Worm (Caenorhabditis elegans) whole organism, late embryonic: ENCODE results near the gene dyla-1.

Experiments used
- K09A11.1 ChIP-seq: sonication (generic microtip); optimal IDR thresholded peaks from 2 replicates; lab custom pipeline; 2017; ENCODE audit warnings: antibody characterized with exemption, mild to moderate bottlenecking, missing genetic modification characterization, missing compliant biosample characterization; ENCODE audit not compliant: insufficient read depth
- ceh-14 ChIP-seq: sonication (generic microtip); optimal IDR thresholded peaks from 2 replicates; lab custom pipeline; 2016; ENCODE audit warnings: missing genotype, missing genetic modification characterization, missing compliant biosample characterization
- ceh-2 ChIP-seq: sonication (generic microtip); optimal IDR thresholded peaks from 2 replicates; lab custom pipeline; 2016; ENCODE audit warnings: missing genotype, missing genetic modification characterization, missing compliant biosample characterization
- ceh-22 ChIP-seq: sonication (generic microtip); optimal IDR thresholded peaks from 2 replicates; lab custom pipeline; 2017; ENCODE audit warnings: missing biosample characterization, missing genetic modification characterization
- ceh-24 ChIP-seq: sonication (generic microtip); optimal IDR thresholded peaks from 2 replicates; lab custom pipeline; 2016; ENCODE audit warnings: mild to moderate bottlenecking, missing genetic modification characterization, missing compliant biosample characterization
- ceh-30 ChIP-seq: fragments of 150-350 bp; optimal IDR thresholded peaks from 2 replicates; lab custom pipeline; 2014; ENCODE audit warnings: missing biosample characterization, missing genetic modification characterization
- ceh-31 ChIP-seq: sonication (generic microtip); optimal IDR thresholded peaks from 2 replicates; lab custom pipeline; 2016; ENCODE audit warnings: missing genetic modification characterization, missing compliant biosample characterization
- ceh-34 ChIP-seq: sonication (generic microtip); optimal IDR thresholded peaks from 2 replicates; lab custom pipeline; 2016; ENCODE audit warnings: mild to moderate bottlenecking, missing genetic modification characterization, missing compliant biosample characterization
- ceh-45 ChIP-seq: fragments of 200-800 bp; sonication (Bioruptor generic); IDR thresholded peaks from 2 replicates; pipeline ENCODE4 v1.3.6; 2022; ENCODE audit warnings: missing genetic modification reagents, missing genetic modification characterization, missing compliant biosample characterization
- ceh-6 ChIP-seq: fragments of 200-800 bp; sonication (Bioruptor generic); optimal IDR thresholded peaks from 2 replicates; lab custom pipeline; 2018; ENCODE audit warnings: mild to moderate bottlenecking, missing genetic modification characterization, missing compliant biosample characterization
- ceh-9 ChIP-seq: sonication (generic microtip); optimal IDR thresholded peaks from 2 replicates; lab custom pipeline; 2016; ENCODE audit warnings: mild to moderate bottlenecking, missing genetic modification characterization, inconsistent platforms, missing compliant biosample characterization
- dmd-4 ChIP-seq: sonication (generic microtip); optimal IDR thresholded peaks from 2 replicates; lab custom pipeline; 2016; ENCODE audit warnings: borderline replicate concordance, missing genetic modification characterization, missing compliant biosample characterization
- elt-4 ChIP-seq: sonication (generic microtip); optimal IDR thresholded peaks from 2 replicates; lab custom pipeline; 2016; ENCODE audit warnings: missing genetic modification characterization, missing compliant biosample characterization
- ets-4 ChIP-seq: sonication (generic microtip); optimal IDR thresholded peaks from 2 replicates; lab custom pipeline; 2016; ENCODE audit warnings: missing genetic modification characterization, missing compliant biosample characterization
- eyg-1 ChIP-seq: sonication (generic microtip); optimal IDR thresholded peaks from 2 replicates; lab custom pipeline; 2016; ENCODE audit warnings: missing genotype, missing genetic modification characterization, missing compliant biosample characterization
- fax-1 ChIP-seq: sonication (generic microtip); optimal IDR thresholded peaks from 2 replicates; lab custom pipeline; 2016; ENCODE audit warnings: missing genotype, missing genetic modification characterization, missing compliant biosample characterization
- fkh-10 ChIP-seq: fragments of 150-350 bp; optimal IDR thresholded peaks from 2 replicates; lab custom pipeline; 2014; ENCODE audit warnings: missing biosample characterization, missing genetic modification reagents, missing genetic modification characterization
- gmeb-2 ChIP-seq: sonication (generic microtip); optimal IDR thresholded peaks from 2 replicates; lab custom pipeline; 2016; ENCODE audit warnings: missing genetic modification characterization, inconsistent platforms, missing compliant biosample characterization
- hlh-15 ChIP-seq: sonication (generic microtip); optimal IDR thresholded peaks from 2 replicates; lab custom pipeline; 2016; ENCODE audit warnings: missing genetic modification characterization, missing compliant biosample characterization
- hlh-8 ChIP-seq: sonication (generic microtip); optimal IDR thresholded peaks from 2 replicates; lab custom pipeline; 2016; ENCODE audit warnings: missing genotype, missing genetic modification characterization, missing compliant biosample characterization
- lim-6 ChIP-seq: sonication (generic microtip); optimal IDR thresholded peaks from 2 replicates; lab custom pipeline; 2016; ENCODE audit warnings: missing genetic modification characterization, missing compliant biosample characterization
- lin-11 ChIP-seq: fragments of 200-800 bp; sonication (Bioruptor generic); optimal IDR thresholded peaks from 2 replicates; lab custom pipeline; 2018; ENCODE audit warnings: mild to moderate bottlenecking, missing genetic modification characterization, missing compliant biosample characterization
- madf-2 ChIP-seq: sonication (generic microtip); optimal IDR thresholded peaks from 2 replicates; lab custom pipeline; 2017; ENCODE audit warnings: missing genetic modification characterization, missing compliant biosample characterization
- npax-4 ChIP-seq: sonication (generic microtip); optimal IDR thresholded peaks from 2 replicates; lab custom pipeline; 2016; ENCODE audit warnings: missing genetic modification characterization, missing compliant biosample characterization
- odd-2 ChIP-seq: sonication (generic microtip); optimal IDR thresholded peaks from 2 replicates; lab custom pipeline; 2017; ENCODE audit warnings: antibody characterized with exemption, mild to moderate bottlenecking, missing genetic modification characterization, missing compliant biosample characterization
- pag-3 ChIP-seq: sonication (generic microtip); optimal IDR thresholded peaks from 2 replicates; lab custom pipeline; 2016; ENCODE audit warnings: missing compliant biosample characterization, missing genetic modification characterization, borderline replicate concordance
- pha-4 ChIP-seq: fragments of 150-350 bp; optimal IDR thresholded peaks from 2 replicates; lab custom pipeline; 2018; ENCODE audit warnings: missing biosample characterization, missing genetic modification reagents, missing genetic modification characterization
- pqm-1 ChIP-seq: sonication (generic microtip); optimal IDR thresholded peaks from 2 replicates; lab custom pipeline; 2016; ENCODE audit warnings: missing genetic modification characterization, missing compliant biosample characterization
- pros-1 ChIP-seq: fragments of 150-350 bp; optimal IDR thresholded peaks from 2 replicates; lab custom pipeline; 2014; ENCODE audit warnings: missing biosample characterization, missing genetic modification reagents, missing genetic modification characterization
- ref-2 ChIP-seq: sonication (generic microtip); optimal IDR thresholded peaks from 2 replicates; lab custom pipeline; 2016; ENCODE audit warnings: missing genetic modification characterization, missing compliant biosample characterization
- rnt-1 ChIP-seq: sonication (generic microtip); optimal IDR thresholded peaks from 2 replicates; lab custom pipeline; 2016; ENCODE audit warnings: missing genetic modification characterization, missing compliant biosample characterization
- ttx-3 ChIP-seq: sonication (generic microtip); optimal IDR thresholded peaks from 2 replicates; lab custom pipeline; 2016; ENCODE audit warnings: missing genetic modification reagents, missing genetic modification characterization, missing compliant biosample characterization
- unc-3 ChIP-seq, 2 experiments: fragments of 200-800 bp in 1 of 2; sonication (Bioruptor generic) in 1 of 2; sonication (generic microtip) in 1 of 2; conservative IDR thresholded peaks in 1 of 2; optimal IDR thresholded peaks in 1 of 2; 2 replicates each; pipeline versions ENCODE4 v1.3.6 to Lab custom; 2016 to 2022; ENCODE audit warnings: missing compliant biosample characterization in 2 of 2, missing genetic modification characterization in 2 of 2, missing genetic modification reagents in 1 of 2
- unc-42 ChIP-seq: sonication (generic microtip); optimal IDR thresholded peaks from 2 replicates; lab custom pipeline; 2016; ENCODE audit warnings: missing genotype, missing genetic modification characterization, missing compliant biosample characterization
- unc-55 ChIP-seq: sonication (generic microtip); optimal IDR thresholded peaks from 2 replicates; lab custom pipeline; 2017; ENCODE audit warnings: missing biosample characterization, missing genetic modification reagents, missing genetic modification characterization
- unc-86 ChIP-seq: sonication (generic microtip); optimal IDR thresholded peaks from 2 replicates; lab custom pipeline; 2016; ENCODE audit warnings: missing genetic modification characterization, missing compliant biosample characterization

The dyla-1 gene

ce11 chrX:16816854-16817253, 24.0 kb upstream of the dyla-1 start:
- TF ChIP-seq unc-42 (tag; lab: Kevin White, UChicago) = peak; percentile 84
- no peak for TF ChIP-seq elt-4 (tag; lab: Kevin White, UChicago)

- TF ChIP-seq pros-1 (tag; lab: Kevin White, UChicago) (no peak), ref-2 (no peak), pha-4 (tag; lab: Kevin White, UChicago) (no peak), lim-6 (tag; lab: Kevin White, UChicago) (no peak), K09A11.1 (tag; lab: Kevin White, UChicago) (no peak), pag-3 (no peak), eyg-1 (tag; lab: Kevin White, UChicago) (no peak), ceh-31 (tag; lab: Kevin White, UChicago) (no peak), ets-4 (tag; lab: Kevin White, UChicago) (no peak), hlh-15 (tag; lab: Kevin White, UChicago) (no peak), unc-3 (GFP tag; conservative IDR thresholded peaks at IDR 0.05; lab: Robert Waterston, UW) (no peak), unc-3 (tag; optimal IDR thresholded peaks at IDR 0.05; lab: Kevin White, UChicago) (no peak), ttx-3 (tag; lab: Kevin White, UChicago) (no peak), rnt-1 (tag; lab: Kevin White, UChicago) (no peak), elt-4 (tag; lab: Kevin White, UChicago) (no peak), gmeb-2 (tag; lab: Kevin White, UChicago) (no peak)
Observed at ce11 chrX:16818271-16818670, 22.6 kb upstream of the dyla-1 start.

ce11 chrX:16821533-16821932, 19.3 kb upstream of the dyla-1 start:
- no peak for TF ChIP-seq ceh-24 (tag; lab: Kevin White, UChicago)
- TF ChIP-seq ets-4 (tag; lab: Kevin White, UChicago) = no peak
- TF ChIP-seq hlh-8 = no peak
- no peak for TF ChIP-seq fax-1 (tag; lab: Kevin White, UChicago)
- no peak for TF ChIP-seq lim-6 (tag; lab: Kevin White, UChicago)
- no peak for TF ChIP-seq ceh-9 (tag; lab: Kevin White, UChicago)
- TF ChIP-seq dmd-4 = no peak
- no peak for TF ChIP-seq gmeb-2 (tag; lab: Kevin White, UChicago)
- no peak for TF ChIP-seq unc-55 (GFP tag; lab: Kevin White, UChicago)
- no peak for TF ChIP-seq ceh-30 (tag; lab: Kevin White, UChicago)
- TF ChIP-seq odd-2 (tag; lab: Kevin White, UChicago) = no peak
- TF ChIP-seq ceh-34 (tag; lab: Kevin White, UChicago) = no peak
- no peak for TF ChIP-seq npax-4 (tag; lab: Kevin White, UChicago)
- no peak for TF ChIP-seq ceh-6 (GFP tag; lab: Kevin White, UChicago)
- TF ChIP-seq rnt-1 (tag; lab: Kevin White, UChicago) = no peak
- TF ChIP-seq ref-2 = no peak

ce11 chrX:16825358-16825757, 15.5 kb upstream of the dyla-1 start, which contains the start of gene sto-5:
Gene sto-5 (minus strand): TSS chrX:16825458.
- no peak for TF ChIP-seq madf-2 (tag; lab: Kevin White, UChicago)
- TF ChIP-seq fkh-10 (GFP tag; lab: Kevin White, UChicago) = no peak
- no peak for TF ChIP-seq unc-86
- no peak for TF ChIP-seq ceh-2
- TF ChIP-seq lin-11 = no peak
- TF ChIP-seq ceh-45 (GFP tag; lab: Robert Waterston, UW) = no peak
- no peak for TF ChIP-seq hlh-8
- no peak for TF ChIP-seq pqm-1
- TF ChIP-seq pros-1 (tag; lab: Kevin White, UChicago) = no peak

ce11 chrX:16826500-16826899, 14.3 kb upstream of the dyla-1 start:
- TF ChIP-seq ceh-22 (tag; lab: Kevin White, UChicago) = no peak
- TF ChIP-seq ceh-14 (tag; lab: Kevin White, UChicago) = no peak
- peak; percentile 58 for TF ChIP-seq ceh-31 (tag; lab: Kevin White, UChicago)
- TF ChIP-seq, all 69 proteins: peak for 1
